Fruit fly (Drosophila melanogaster): ENCODE data around the gene CG1910.
A peak's percentile ranks its signal among the peaks of the same experiment; 100 is the strongest.

The CG1910 gene

dm6 chr3R:31767528-31767927 is 20.1 kb downstream of the CG1910 start (continued):
- TF ChIP-seq CG9139 (GFP tag; optimal IDR thresholded peaks at IDR 0.05): no peak
- TF ChIP-seq Lpt (GFP tag; optimal IDR thresholded peaks at IDR 0.05): peak; percentile 14
- TF ChIP-seq CG32006 (GFP tag; optimal IDR thresholded peaks at IDR 0.05): peak; percentile 82
- TF ChIP-seq Sox102F (GFP tag; optimal IDR thresholded peaks at IDR 0.05): no peak
- peak; percentile 75 for TF ChIP-seq Hr4 (GFP tag; optimal IDR thresholded peaks at IDR 0.05)
- TF ChIP-seq OdsH (GFP tag; optimal IDR thresholded peaks at IDR 0.05): peak; percentile 71
- TF ChIP-seq CG4318 (GFP tag; optimal IDR thresholded peaks at IDR 0.05): peak; percentile 57
- no peak for TF ChIP-seq eg (GFP tag; IDR thresholded peaks at IDR 0.05)
- TF ChIP-seq ss (GFP tag; optimal IDR thresholded peaks at IDR 0.05): no peak
- TF ChIP-seq vri (GFP tag; optimal IDR thresholded peaks at IDR 0.05): no peak
- TF ChIP-seq CG10631 (GFP tag; optimal IDR thresholded peaks at IDR 0.05): peak; percentile 61
- TF ChIP-seq CG6808 (GFP tag; optimal IDR thresholded peaks at IDR 0.05): peak; percentile 48
- TF ChIP-seq CG31627 (GFP tag; optimal IDR thresholded peaks at IDR 0.05): no peak
- peak; percentile 29 for TF ChIP-seq spab (GFP tag; optimal IDR thresholded peaks at IDR 0.05)
- no peak for TF ChIP-seq Ets21C (GFP tag; optimal IDR thresholded peaks at IDR 0.05)
- no peak for TF ChIP-seq CG6854 (GFP tag; optimal IDR thresholded peaks at IDR 0.05)
- no peak for TF ChIP-seq fkh (GFP tag; optimal IDR thresholded peaks at IDR 0.05)
- no peak for TF ChIP-seq CG6163 (GFP tag; IDR thresholded peaks at IDR 0.05)
- TF ChIP-seq CG3032 (tag; optimal IDR thresholded peaks at IDR 0.05): peak; percentile 33
- TF ChIP-seq CG10669 (GFP tag; optimal IDR thresholded peaks at IDR 0.05): peak; percentile 41
- peak in 1 of 2 experiments; percentile 51 for TF ChIP-seq salr (GFP tag; optimal IDR thresholded peaks at IDR 0.05)
- no peak for TF ChIP-seq Gug (GFP tag; IDR thresholded peaks at IDR 0.05)
- TF ChIP-seq topi (GFP tag; optimal IDR thresholded peaks at IDR 0.05): peak; percentile 3
- peak; percentile 53 for TF ChIP-seq CG3919 (GFP tag; optimal IDR thresholded peaks at IDR 0.05)
- no peak for TF ChIP-seq dsx (GFP tag; optimal IDR thresholded peaks at IDR 0.05; ENCODE audit: poor library complexity, severe bottlenecking)

dm6 chr3R:31768198-31768597 is 20.8 kb downstream of the CG1910 start:
- TF ChIP-seq fkh (GFP tag; optimal IDR thresholded peaks at IDR 0.05) (no peak), CG8119 (GFP tag; IDR thresholded peaks at IDR 0.05) (peak; percentile 86), Hr38 (GFP tag; optimal IDR thresholded peaks at IDR 0.05) (no peak), Met (GFP tag; optimal IDR thresholded peaks at IDR 0.05) (no peak), pdm3 (GFP tag; optimal IDR thresholded peaks at IDR 0.05) (peak; percentile 57), lz (GFP tag; optimal IDR thresholded peaks at IDR 0.05) (no peak), CG34406 (GFP tag; optimal IDR thresholded peaks at IDR 0.05) (no peak), CG11762 (GFP tag; optimal IDR thresholded peaks at IDR 0.05; ENCODE audit: insufficient read depth) (peak; percentile 62), Ets21C (GFP tag; optimal IDR thresholded peaks at IDR 0.05) (no peak), CG16779 (tag; optimal IDR thresholded peaks at IDR 0.05) (peak; percentile 50), CG9139 (GFP tag; optimal IDR thresholded peaks at IDR 0.05) (no peak), CG3919 (GFP tag; optimal IDR thresholded peaks at IDR 0.05) (peak; percentile 81), Eip93F (GFP tag; optimal IDR thresholded peaks at IDR 0.05) (no peak), achi (GFP tag; optimal IDR thresholded peaks at IDR 0.05) (peak; percentile 81), salr (GFP tag; optimal IDR thresholded peaks at IDR 0.05) (peak in 1 of 2 experiments; percentile 35), topi (GFP tag; optimal IDR thresholded peaks at IDR 0.05) (peak; percentile 16), CG1621 (tag; optimal IDR thresholded peaks at IDR 0.05) (no peak), CG7368 (GFP tag; optimal IDR thresholded peaks at IDR 0.05) (peak; percentile 47), dsx (GFP tag; optimal IDR thresholded peaks at IDR 0.05; ENCODE audit: poor library complexity, severe bottlenecking) (no peak), Hr4 (GFP tag; optimal IDR thresholded peaks at IDR 0.05) (peak; percentile 78), CG15336 (GFP tag; IDR thresholded peaks at IDR 0.05) (peak; percentile 88), Ets96B (tag; optimal IDR thresholded peaks at IDR 0.05) (peak; percentile 56), CG8319 (GFP tag; optimal IDR thresholded peaks at IDR 0.05) (no peak), dac (GFP tag; optimal IDR thresholded peaks at IDR 0.05) (peak; percentile 77), CG3032 (tag; optimal IDR thresholded peaks at IDR 0.05) (peak; percentile 12), esn (GFP tag; optimal IDR thresholded peaks at IDR 0.05) (no peak), CG6163 (GFP tag; IDR thresholded peaks at IDR 0.05) (peak; percentile 83), ss (GFP tag; optimal IDR thresholded peaks at IDR 0.05) (peak in 1 of 2 experiments; percentile 6), Smox (GFP tag; optimal IDR thresholded peaks at IDR 0.05) (no peak), net (GFP tag; optimal IDR thresholded peaks at IDR 0.05) (peak; percentile 52), Eip78C (GFP tag) (peak; percentile 91), Blimp-1 (GFP tag; optimal IDR thresholded peaks at IDR 0.05) (no peak), vri (GFP tag; optimal IDR thresholded peaks at IDR 0.05) (no peak), Lpt (GFP tag; optimal IDR thresholded peaks at IDR 0.05) (peak; percentile 84), svp (GFP tag) (peak; percentile 38), CG11294 (GFP tag; IDR thresholded peaks at IDR 0.05) (peak; percentile 28; the same call in 1 of the 2 replicates), CG4318 (GFP tag; optimal IDR thresholded peaks at IDR 0.05) (no peak), CG10631 (GFP tag; optimal IDR thresholded peaks at IDR 0.05) (peak; percentile 68)

All from whole organism, prepupa.